Worm (Caenorhabditis elegans) whole organism, early embryonic: Measurements from ENCODE around the gene algn-13.

Experiments
- F13C5.2 ChIP-seq: sonication (generic microtip); optimal IDR thresholded peaks from 2 replicates; lab custom pipeline; 2017; ENCODE audit warnings: mild to moderate bottlenecking, missing genetic modification characterization, inconsistent platforms, missing compliant biosample characterization
- ama-1 ChIP-seq: fragments of 150-350 bp; optimal IDR thresholded peaks from 2 replicates; lab custom pipeline; 2014
- ceh-13 ChIP-seq: fragments of 200-800 bp; sonication (Bioruptor generic); optimal IDR thresholded peaks from 2 replicates; lab custom pipeline; 2018; ENCODE audit warnings: mild to moderate bottlenecking, missing genetic modification characterization, missing compliant biosample characterization
- ceh-36 ChIP-seq: sonication (generic microtip); optimal IDR thresholded peaks from 2 replicates; lab custom pipeline; 2016; ENCODE audit warnings: missing genetic modification characterization, inconsistent platforms, missing compliant biosample characterization
- flt-1 ChIP-seq: fragments of 200-800 bp; sonication (Bioruptor generic); IDR thresholded peaks from 2 replicates; pipeline ENCODE4 v1.3.6; 2022; ENCODE audit warnings: missing genetic modification characterization, missing compliant biosample characterization
- hmbx-1 ChIP-seq: sonication (generic microtip); optimal IDR thresholded peaks from 2 replicates; lab custom pipeline; 2016; ENCODE audit warnings: mild to moderate bottlenecking, missing genetic modification characterization, missing compliant biosample characterization
- hmg-4 ChIP-seq: fragments of 200-800 bp; sonication (Bioruptor generic); optimal IDR thresholded peaks from 2 replicates; lab custom pipeline; 2018; ENCODE audit warnings: mild to moderate bottlenecking, missing genetic modification characterization, missing compliant biosample characterization
- sea-1 ChIP-seq: fragments of 200-800 bp; sonication (Bioruptor generic); conservative IDR thresholded peaks from 2 replicates; pipeline ENCODE4 v1.3.6; 2022; ENCODE audit warnings: missing genetic modification characterization, missing compliant biosample characterization

DNA sequence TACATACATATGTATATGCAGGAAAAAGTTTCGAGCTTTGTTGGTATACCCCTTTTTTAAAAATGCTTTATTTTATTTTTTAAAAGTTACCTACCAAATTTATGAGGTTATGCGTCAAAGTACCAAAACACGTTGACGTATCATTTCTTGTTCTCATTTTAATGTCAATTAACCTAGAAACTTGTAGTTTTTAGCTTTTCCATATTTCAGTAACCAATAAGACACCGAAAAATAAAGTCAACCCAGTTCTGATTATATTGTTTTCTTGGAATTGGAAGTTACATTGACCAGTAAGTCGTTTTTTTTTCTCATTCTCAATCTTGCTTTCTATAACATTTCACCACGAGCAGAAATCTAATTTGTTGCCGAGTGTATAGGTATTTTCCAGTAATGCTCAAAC lies 24.9 kb downstream of the algn-13 start, which contains the start of gene srw-145:
- TF ChIP-seq hmbx-1 (tag; lab: Kevin White, UChicago) (no peak), flt-1 (GFP tag; lab: Robert Waterston, UW) (no peak), hmg-4 (no peak), F13C5.2 (tag; lab: Kevin White, UChicago) (no peak), sea-1 (GFP tag; lab: Robert Waterston, UW) (no peak), ama-1 (no peak), ceh-13 (no peak), ceh-36 (tag; lab: Kevin White, UChicago) (no peak)
